Worm (Caenorhabditis elegans) whole organism, late embryonic: ENCODE results near the gene hst-3.2.

ENCODE experiments used
- T23F11.4 ChIP-seq: fragments of 200-800 bp; sonication (Bioruptor generic); optimal IDR thresholded peaks from 2 replicates; lab custom pipeline; 2018; ENCODE audit warnings: mild to moderate bottlenecking, missing genetic modification characterization, missing compliant biosample characterization
- ama-1 ChIP-seq: fragments of 150-350 bp; optimal IDR thresholded peaks from 2 replicates; lab custom pipeline; 2014
- ceh-9 ChIP-seq: sonication (generic microtip); optimal IDR thresholded peaks from 2 replicates; lab custom pipeline; 2016; ENCODE audit warnings: mild to moderate bottlenecking, missing genetic modification characterization, inconsistent platforms, missing compliant biosample characterization
- dve-1 ChIP-seq: sonication (generic microtip); optimal IDR thresholded peaks from 2 replicates; lab custom pipeline; 2017; ENCODE audit warnings: antibody characterized with exemption, mild to moderate bottlenecking, missing genetic modification characterization, missing compliant biosample characterization
- elt-2 ChIP-seq: sonication (generic microtip); optimal IDR thresholded peaks from 2 replicates; lab custom pipeline; 2016; ENCODE audit warnings: missing genetic modification reagents, missing genetic modification characterization, missing compliant biosample characterization
- ets-4 ChIP-seq: sonication (generic microtip); optimal IDR thresholded peaks from 2 replicates; lab custom pipeline; 2016; ENCODE audit warnings: missing genetic modification characterization, missing compliant biosample characterization
- fkh-10 ChIP-seq: fragments of 150-350 bp; optimal IDR thresholded peaks from 2 replicates; lab custom pipeline; 2014; ENCODE audit warnings: missing biosample characterization, missing genetic modification reagents, missing genetic modification characterization
- lim-6 ChIP-seq: sonication (generic microtip); optimal IDR thresholded peaks from 2 replicates; lab custom pipeline; 2016; ENCODE audit warnings: missing genetic modification characterization, missing compliant biosample characterization
- madf-2 ChIP-seq: sonication (generic microtip); optimal IDR thresholded peaks from 2 replicates; lab custom pipeline; 2017; ENCODE audit warnings: missing genetic modification characterization, missing compliant biosample characterization
- pag-3 ChIP-seq: sonication (generic microtip); optimal IDR thresholded peaks from 2 replicates; lab custom pipeline; 2016; ENCODE audit warnings: missing compliant biosample characterization, missing genetic modification characterization, borderline replicate concordance
- pqm-1 ChIP-seq: sonication (generic microtip); optimal IDR thresholded peaks from 2 replicates; lab custom pipeline; 2016; ENCODE audit warnings: missing genetic modification characterization, missing compliant biosample characterization
- pros-1 ChIP-seq: fragments of 150-350 bp; optimal IDR thresholded peaks from 2 replicates; lab custom pipeline; 2014; ENCODE audit warnings: missing biosample characterization, missing genetic modification reagents, missing genetic modification characterization
- sdc-2 ChIP-seq: sonication (generic microtip); optimal IDR thresholded peaks from 2 replicates; lab custom pipeline; 2016; ENCODE audit warnings: missing genotype, missing genetic modification characterization, missing compliant biosample characterization

DNA sequence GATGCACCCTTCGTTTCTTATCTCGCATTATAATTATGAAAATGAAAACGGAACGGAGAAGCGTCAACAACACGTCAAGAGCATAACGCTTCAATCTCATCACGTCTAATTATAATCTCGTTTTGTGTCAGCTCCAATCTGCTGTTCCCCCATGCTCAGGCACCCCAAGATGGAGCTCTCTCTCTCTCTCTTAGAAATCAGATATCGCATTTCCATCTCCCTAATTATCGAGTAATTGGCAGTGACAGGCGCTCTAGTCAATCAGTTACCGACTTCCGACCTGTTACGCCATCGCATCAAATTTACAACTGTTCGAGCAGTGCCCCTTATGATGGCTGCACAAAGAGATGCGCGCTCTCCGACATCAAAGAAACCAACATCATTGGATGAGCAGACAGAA is 3.3 kb downstream of the hst-3.2 start:
- TF ChIP-seq dve-1 (tag; lab: Kevin White, UChicago), result no peak
- TF ChIP-seq elt-2 (tag; lab: Kevin White, UChicago), result no peak
- no peak for TF ChIP-seq T23F11.4 (GFP tag; lab: Kevin White, UChicago)
- TF ChIP-seq pros-1, result no peak
- no peak for TF ChIP-seq ama-1 (lab: Kevin White, UChicago)
- TF ChIP-seq ets-4 (tag; lab: Kevin White, UChicago), result no peak
- TF ChIP-seq lim-6 (tag; lab: Kevin White, UChicago), result no peak
- no peak for TF ChIP-seq sdc-2 (tag; lab: Kevin White, UChicago)
- no peak for TF ChIP-seq fkh-10 (GFP tag; lab: Kevin White, UChicago)
- no peak for TF ChIP-seq madf-2 (tag; lab: Kevin White, UChicago)
- TF ChIP-seq ceh-9 (tag; lab: Kevin White, UChicago), result no peak
- TF ChIP-seq pqm-1 (tag; lab: Kevin White, UChicago), result no peak
- no peak for TF ChIP-seq pag-3 (tag; lab: Kevin White, UChicago)
